Worm (Caenorhabditis elegans) whole organism, young adult: ENCODE results near the gene srw-94.

Source experiments
- F22D6.2 ChIP-seq: sonication (generic microtip); optimal IDR thresholded peaks from 2 replicates; lab custom pipeline; 2016; ENCODE audit warnings: mild to moderate bottlenecking, missing genetic modification characterization, missing compliant biosample characterization
- Y53F4B.3 ChIP-seq: fragments of 200-800 bp; sonication (Bioruptor generic); IDR thresholded peaks from 2 replicates; pipeline ENCODE4 v1.3.6; 2022; ENCODE audit warnings: missing genetic modification reagents, missing genetic modification characterization, missing compliant biosample characterization
- attf-6 ChIP-seq: fragments of 200-800 bp; sonication (Bioruptor generic); IDR thresholded peaks from 2 replicates; pipeline ENCODE4 v1.3.6; 2022; ENCODE audit warnings: missing genetic modification reagents, missing genetic modification characterization, missing compliant biosample characterization
- ceh-100 ChIP-seq: fragments of 200-800 bp; sonication (Bioruptor generic); IDR thresholded peaks from 2 replicates; pipeline ENCODE4 v1.3.6; 2022; ENCODE audit warnings: missing genetic modification reagents, missing genetic modification characterization, missing compliant biosample characterization
- ceh-58 ChIP-seq: fragments of 200-800 bp; sonication (Bioruptor generic); IDR thresholded peaks from 2 replicates; pipeline ENCODE4 v1.3.6; 2022; ENCODE audit warnings: missing genetic modification characterization, missing compliant biosample characterization
- efl-1 ChIP-seq: fragments of 150-350 bp; optimal IDR thresholded peaks from 2 replicates; lab custom pipeline; 2014; ENCODE audit warnings: missing biosample characterization, missing genetic modification reagents, missing genetic modification characterization
- egl-18 ChIP-seq: fragments of 200-800 bp; sonication (Bioruptor generic); IDR thresholded peaks from 2 replicates; pipeline ENCODE4 v1.3.6; 2022; ENCODE audit warnings: missing genetic modification reagents, missing genetic modification characterization, missing compliant biosample characterization
- egl-44 ChIP-seq: fragments of 200-800 bp; sonication (Bioruptor generic); IDR thresholded peaks from 2 replicates; pipeline ENCODE4 v1.3.6; 2022; ENCODE audit warnings: missing genetic modification reagents, missing genetic modification characterization, missing compliant biosample characterization
- gei-17 ChIP-seq: fragments of 200-800 bp; sonication (Bioruptor generic); optimal IDR thresholded peaks from 2 replicates; lab custom pipeline; 2018; ENCODE audit warnings: mild to moderate bottlenecking, missing genetic modification characterization, missing compliant biosample characterization
- madf-10 ChIP-seq: sonication (generic microtip); optimal IDR thresholded peaks from 2 replicates; lab custom pipeline; 2016; ENCODE audit warnings: mild to moderate bottlenecking, missing genetic modification characterization, missing compliant biosample characterization
- rpc-1 ChIP-seq, 2 experiments: fragments of 150-350 bp in 1 of 2; sonication (generic microtip) in 1 of 2; optimal IDR thresholded peaks; 2 replicates each; lab custom pipeline; 2014 to 2018; ENCODE audit warnings: missing biosample characterization in 1 of 2, missing genetic modification characterization in 1 of 2, missing genetic modification reagents in 1 of 2, missing genotype in 1 of 2
- snpc-3.4 ChIP-seq: sonication (generic microtip); optimal IDR thresholded peaks from 2 replicates; lab custom pipeline; 2017; ENCODE audit warnings: missing genetic modification characterization, mild to moderate bottlenecking, missing compliant biosample characterization, antibody characterized with exemption, moderate library complexity, missing genotype, missing genetic modification reagents
- snpc-4 ChIP-seq, 5 experiments: fragments of 150-350 bp in 1 of 5; sonication (generic microtip) in 4 of 5; optimal IDR thresholded peaks; 2 replicates each; lab custom pipeline; 2014 to 2018; ENCODE audit warnings: missing genetic modification characterization in 5 of 5, missing biosample characterization in 3 of 5, antibody characterized with exemption in 2 of 5, mild to moderate bottlenecking in 2 of 5, missing compliant biosample characterization in 2 of 5, missing genotype in 2 of 5, moderate library complexity in 2 of 5, missing genetic modification reagents in 1 of 5
- tbp1 ChIP-seq: fragments of 200-800 bp; sonication (Bioruptor generic); optimal IDR thresholded peaks from 2 replicates; lab custom pipeline; 2018; ENCODE audit warnings: mild to moderate bottlenecking, missing genetic modification characterization, missing compliant biosample characterization
- ztf-25 ChIP-seq: fragments of 200-800 bp; sonication (Bioruptor generic); IDR thresholded peaks from 2 replicates; pipeline ENCODE4 v1.3.6; 2022; ENCODE audit warnings: missing genetic modification reagents, missing genetic modification characterization, missing compliant biosample characterization
- ztf-26 ChIP-seq: sonication (generic microtip); optimal IDR thresholded peaks from 2 replicates; lab custom pipeline; 2017; ENCODE audit warnings: missing genetic modification characterization, missing compliant biosample characterization

Gene srw-94

ce11 chrIV:4864524-4864923 is 50.2 kb downstream of the srw-94 start (continued):
- 0 out of 2 replicates have a peak, but pooled peaks have one; percentile 43 for TF ChIP-seq attf-6
- no peak for TF ChIP-seq egl-44 (GFP tag; lab: Robert Waterston, UW)
- TF ChIP-seq F22D6.2, result no peak
- no peak for TF ChIP-seq ceh-58 (GFP tag; lab: Robert Waterston, UW)
- no peak for TF ChIP-seq ztf-26 (tag; lab: Kevin White, UChicago)
- no peak for TF ChIP-seq madf-10 (tag; lab: Kevin White, UChicago)
- TF ChIP-seq egl-18, result no peak
- TF ChIP-seq ceh-100, result no peak
- TF ChIP-seq tbp1, result peak; percentile 80
- TF ChIP-seq efl-1 (GFP tag; lab: Kevin White, UChicago), result no peak
- no peak for TF ChIP-seq Y53F4B.3 (GFP tag; lab: Robert Waterston, UW)
- TF ChIP-seq gei-17 (GFP tag; lab: Kevin White, UChicago), result no peak
- 0 out of 2 replicates have a peak, but pooled peaks have one; percentile 67 for TF ChIP-seq ztf-25

ce11 chrIV:4866599-4866998 is 52.3 kb downstream of the srw-94 start:
- TF ChIP-seq snpc-4 (GFP tag; optimal IDR thresholded peaks at IDR 0.05; lab: Kevin White, UChicago) (no peak), snpc-4 (tag; optimal IDR thresholded peaks at IDR 0.05; lab: Kevin White, UChicago) (peak in 1 of 4 experiments; percentile 64), rpc-1 (optimal IDR thresholded peaks at IDR 0.05; lab: Kevin White, UChicago) (no peak), rpc-1 (tag; optimal IDR thresholded peaks at IDR 0.05; lab: Kevin White, UChicago) (peak; percentile 60), ztf-25 (no peak), snpc-3.4 (tag; lab: Kevin White, UChicago) (no peak)
